Worm (Caenorhabditis elegans) whole organism, L4 larva: Measurements from ENCODE around the gene C04C11.25.
A peak's percentile ranks its signal among the peaks of the same experiment; 100 is the strongest.

Source experiments
- F37D6.2 ChIP-seq: sonication (generic microtip); optimal IDR thresholded peaks from 2 replicates; lab custom pipeline; 2016; ENCODE audit warnings: mild to moderate bottlenecking, missing genetic modification characterization, missing compliant biosample characterization
- R02D3.7 ChIP-seq: fragments of 150-350 bp; sonication (generic microtip); optimal IDR thresholded peaks from 3 replicates; lab custom pipeline; 2014; ENCODE audit warnings: missing biosample characterization, missing genetic modification characterization
- Y48G9A.11 ChIP-seq: fragments of 200-800 bp; sonication (Bioruptor generic); IDR thresholded peaks from 2 replicates; pipeline ENCODE4 v1.3.6; 2022; ENCODE audit warnings: missing genetic modification reagents, missing genetic modification characterization, missing compliant biosample characterization
- Y5F2A.4 ChIP-seq: fragments of 200-800 bp; sonication (Bioruptor generic); optimal IDR thresholded peaks from 2 replicates; lab custom pipeline; 2018; ENCODE audit warnings: mild to moderate bottlenecking, missing genetic modification characterization, missing compliant biosample characterization
- ZK546.5 ChIP-seq, 2 experiments: sonication (generic microtip); optimal IDR thresholded peaks; 2 replicates each; lab custom pipeline; 2017; ENCODE audit warnings: missing biosample characterization in 2 of 2, missing genetic modification characterization in 2 of 2
- ama-1 ChIP-seq: fragments of 150-350 bp; optimal IDR thresholded peaks from 2 replicates; lab custom pipeline; 2014; ENCODE audit warnings: inconsistent platforms, mixed read lengths
- attf-4 ChIP-seq: sonication (generic microtip); optimal IDR thresholded peaks from 3 replicates; lab custom pipeline; 2017; ENCODE audit warnings: missing biosample characterization, missing genetic modification characterization
- ctbp-1 ChIP-seq: fragments of 200-800 bp; sonication (Bioruptor generic); IDR thresholded peaks from 2 replicates; pipeline ENCODE4 v1.3.6; 2022; ENCODE audit warnings: missing genetic modification reagents, missing genetic modification characterization, missing compliant biosample characterization
- daf-12 ChIP-seq: fragments of 150-350 bp; optimal IDR thresholded peaks from 2 replicates; lab custom pipeline; 2014; ENCODE audit warnings: missing biosample characterization, missing genetic modification reagents, missing genetic modification characterization
- daf-16 ChIP-seq, 3 experiments: sonication (generic microtip); optimal IDR thresholded peaks; 2 replicates each; lab custom pipeline; 2016 to 2017; ENCODE audit warnings: missing genetic modification characterization in 3 of 3, missing genetic modification reagents in 3 of 3, mild to moderate bottlenecking in 2 of 3, missing compliant biosample characterization in 2 of 3, missing biosample characterization in 1 of 3, moderate library complexity in 1 of 3
- dpl-1 ChIP-seq: fragments of 150-350 bp; optimal IDR thresholded peaks from 2 replicates; lab custom pipeline; 2014; ENCODE audit warnings: missing biosample characterization, missing genetic modification reagents, missing genetic modification characterization
- duxl-1 ChIP-seq: sonication (generic microtip); optimal IDR thresholded peaks from 2 replicates; lab custom pipeline; 2016; ENCODE audit warnings: mild to moderate bottlenecking, missing genetic modification characterization, moderate library complexity, missing compliant biosample characterization; ENCODE audit not compliant: poor library complexity
- dve-1 ChIP-seq: sonication (generic microtip); optimal IDR thresholded peaks from 2 replicates; lab custom pipeline; 2017; ENCODE audit warnings: antibody characterized with exemption, mild to moderate bottlenecking, missing genetic modification characterization, missing compliant biosample characterization; ENCODE audit not compliant: insufficient read depth
- fos-1 ChIP-seq: fragments of 150-350 bp; optimal IDR thresholded peaks from 2 replicates; lab custom pipeline; 2014; ENCODE audit warnings: missing biosample characterization, missing genetic modification characterization
- hif-1 ChIP-seq, 2 experiments: sonication (generic microtip); optimal IDR thresholded peaks; 2 replicates each; lab custom pipeline; 2016 to 2017; ENCODE audit warnings: missing compliant biosample characterization in 2 of 2, missing genetic modification characterization in 2 of 2, missing genetic modification reagents in 2 of 2, missing genotype in 2 of 2, mild to moderate bottlenecking in 1 of 2
- lin-1 ChIP-seq: fragments of 200-800 bp; sonication (Bioruptor generic); IDR thresholded peaks from 2 replicates; pipeline ENCODE4 v1.3.6; 2022; ENCODE audit warnings: missing genetic modification reagents, missing genetic modification characterization, missing compliant biosample characterization
- lin-13 ChIP-seq: fragments of 150-350 bp; optimal IDR thresholded peaks from 2 replicates; lab custom pipeline; 2014; ENCODE audit warnings: missing biosample characterization, missing genetic modification reagents, missing genetic modification characterization
- lsy-2 ChIP-seq, 2 experiments: fragments of 150-350 bp in 1 of 2; sonication (generic microtip) in 1 of 2; optimal IDR thresholded peaks; 2 replicates each; lab custom pipeline; 2014 to 2017; ENCODE audit warnings: missing biosample characterization in 2 of 2, missing genetic modification characterization in 2 of 2
- madf-5 ChIP-seq, 2 experiments: fragments of 200-800 bp; sonication (Bioruptor generic); IDR thresholded peaks; 2 replicates each; pipeline ENCODE4 v1.3.6; 2022; ENCODE audit warnings: missing compliant biosample characterization in 2 of 2, missing genetic modification characterization in 2 of 2
- mdl-1 ChIP-seq, 2 experiments: fragments of 150-350 bp in 1 of 2; sonication (generic microtip) in 1 of 2; optimal IDR thresholded peaks; 2 replicates each; lab custom pipeline; 2014 to 2017; ENCODE audit warnings: missing biosample characterization in 2 of 2, missing genetic modification characterization in 2 of 2
- mdt-29 ChIP-seq: fragments of 200-800 bp; sonication (Bioruptor generic); IDR thresholded peaks from 2 replicates; pipeline ENCODE4 v1.3.6; 2022; ENCODE audit warnings: missing genetic modification reagents, missing genetic modification characterization, missing compliant biosample characterization
- mep-1 ChIP-seq: fragments of 150-350 bp; sonication (generic microtip); optimal IDR thresholded peaks from 3 replicates; lab custom pipeline; 2014; ENCODE audit warnings: missing biosample characterization, missing genetic modification characterization
- nhr-11 ChIP-seq: fragments of 150-350 bp; optimal IDR thresholded peaks from 2 replicates; lab custom pipeline; 2014; ENCODE audit warnings: missing biosample characterization, missing genetic modification characterization
- nhr-111 ChIP-seq: fragments of 200-800 bp; sonication (Bioruptor generic); optimal IDR thresholded peaks from 2 replicates; lab custom pipeline; 2018; ENCODE audit warnings: mild to moderate bottlenecking, missing genetic modification characterization, missing compliant biosample characterization
- nhr-25 ChIP-seq: sonication (generic microtip); optimal IDR thresholded peaks from 2 replicates; lab custom pipeline; 2017; ENCODE audit warnings: missing genetic modification characterization, mild to moderate bottlenecking, missing compliant biosample characterization, antibody characterized with exemption, moderate library complexity, borderline replicate concordance; ENCODE audit not compliant: insufficient read depth
- nhr-28 ChIP-seq: fragments of 150-350 bp; optimal IDR thresholded peaks from 2 replicates; lab custom pipeline; 2014; ENCODE audit warnings: missing biosample characterization, missing genetic modification characterization
- nhr-42 ChIP-seq: fragments of 200-800 bp; sonication (Bioruptor generic); IDR thresholded peaks from 2 replicates; pipeline ENCODE4 v1.3.6; 2022; ENCODE audit warnings: missing genetic modification characterization, missing compliant biosample characterization
- nhr-48 ChIP-seq: sonication (generic microtip); optimal IDR thresholded peaks from 2 replicates; lab custom pipeline; 2016; ENCODE audit warnings: mild to moderate bottlenecking, missing genetic modification characterization, missing compliant biosample characterization
- nhr-76 ChIP-seq: fragments of 150-350 bp; optimal IDR thresholded peaks from 2 replicates; lab custom pipeline; 2014; ENCODE audit warnings: missing biosample characterization, missing genetic modification characterization
- pha-4 ChIP-seq, 2 experiments: fragments of 150-350 bp in 1 of 2; fragments of 200-800 bp in 1 of 2; sonication (Bioruptor generic) in 1 of 2; IDR thresholded peaks in 1 of 2; optimal IDR thresholded peaks in 1 of 2; 2 replicates each; pipeline versions ENCODE4 v1.3.6 to Lab custom; 2014 to 2022; ENCODE audit warnings: missing genetic modification characterization in 2 of 2, missing genetic modification reagents in 2 of 2, missing biosample characterization in 1 of 2, missing compliant biosample characterization in 1 of 2
- php-3 ChIP-seq: fragments of 200-800 bp; sonication (Bioruptor generic); IDR thresholded peaks from 2 replicates; pipeline ENCODE4 v1.3.6; 2022; ENCODE audit warnings: missing genetic modification reagents, missing genetic modification characterization, missing compliant biosample characterization
- pqm-1 ChIP-seq: sonication (generic microtip); optimal IDR thresholded peaks from 2 replicates; lab custom pipeline; 2017; ENCODE audit warnings: missing biosample characterization, missing genetic modification characterization
- rbr-2 ChIP-seq: sonication (generic microtip); optimal IDR thresholded peaks from 2 replicates; lab custom pipeline; 2016; ENCODE audit warnings: missing genotype, missing genetic modification characterization, missing compliant biosample characterization
- sdz-12 ChIP-seq: fragments of 200-800 bp; sonication (Bioruptor generic); optimal IDR thresholded peaks from 2 replicates; lab custom pipeline; 2018; ENCODE audit warnings: mild to moderate bottlenecking, missing genetic modification characterization, missing compliant biosample characterization
- spr-1 ChIP-seq: sonication (generic microtip); optimal IDR thresholded peaks from 2 replicates; lab custom pipeline; 2016; ENCODE audit warnings: mild to moderate bottlenecking, missing genetic modification characterization, missing compliant biosample characterization
- tag-97 ChIP-seq: fragments of 200-800 bp; sonication (Bioruptor generic); IDR thresholded peaks from 2 replicates; pipeline ENCODE4 v1.3.6; 2022; ENCODE audit warnings: missing genetic modification characterization, missing compliant biosample characterization
- tra-1 ChIP-seq: fragments of 200-800 bp; sonication (Bioruptor generic); IDR thresholded peaks from 2 replicates; pipeline ENCODE4 v1.3.6; 2022; ENCODE audit warnings: missing genetic modification reagents, missing genetic modification characterization, missing compliant biosample characterization
- unc-62 ChIP-seq, 3 experiments: fragments of 150-350 bp in 1 of 3; sonication (generic microtip); optimal IDR thresholded peaks in 2 of 3; peaks in 1 of 3; 1 replicate in 1 of 3; 2 replicates in 2 of 3; lab custom pipeline; 2014 to 2017; ENCODE audit warnings: missing biosample characterization in 3 of 3, missing genetic modification characterization in 3 of 3, missing genetic modification reagents in 3 of 3, missing genotype in 1 of 3
- vab-7 ChIP-seq: fragments of 200-800 bp; sonication (Bioruptor generic); IDR thresholded peaks from 2 replicates; pipeline ENCODE4 v1.3.6; 2022; ENCODE audit warnings: missing genetic modification reagents, missing genetic modification characterization, missing compliant biosample characterization
- zfp-3 ChIP-seq: fragments of 200-800 bp; sonication (Bioruptor generic); conservative IDR thresholded peaks from 2 replicates; pipeline ENCODE4 v1.3.6; 2022; ENCODE audit warnings: missing genetic modification reagents, missing genetic modification characterization, missing compliant biosample characterization
- ztf-7 ChIP-seq: fragments of 150-350 bp; optimal IDR thresholded peaks from 2 replicates; lab custom pipeline; 2014; ENCODE audit warnings: missing biosample characterization, missing genetic modification characterization

C04C11.25 gene

ce11 chrX:13995803-13996388, 19.4 kb downstream of the C04C11.25 start, which contains the start of the genes C31E10.5 and C31E10.6 (continued):
- TF ChIP-seq ztf-7 (tag; lab: Kevin White, UChicago) (no peak), ama-1 (lab: Kevin White, UChicago) (no peak), zfp-3 (GFP tag; lab: Robert Waterston, UW) (no peak), nhr-28 (peak; percentile 5), nhr-11 (tag; lab: Kevin White, UChicago) (no peak), daf-12 (tag; lab: Kevin White, UChicago) (no peak), nhr-25 (tag; lab: Kevin White, UChicago) (no peak), nhr-111 (GFP tag; lab: Kevin White, UChicago) (no peak), tra-1 (GFP tag; lab: Robert Waterston, UW) (no peak), dpl-1 (GFP tag; lab: Kevin White, UChicago) (peak; percentile 34), nhr-42 (no peak), pha-4 (GFP tag; IDR thresholded peaks at IDR 0.05; lab: Robert Waterston, UW) (no peak), pha-4 (tag; optimal IDR thresholded peaks at IDR 0.05; lab: Kevin White, UChicago) (peak; percentile 16), R02D3.7 (no peak), F37D6.2 (tag; lab: Kevin White, UChicago) (peak; percentile 11), lin-1 (no peak), pqm-1 (tag; lab: Kevin White, UChicago) (no peak), spr-1 (tag; lab: Kevin White, UChicago) (no peak), vab-7 (GFP tag; lab: Robert Waterston, UW) (no peak), duxl-1 (peak; percentile 30), Y5F2A.4 (no peak), daf-16 (GFP tag; optimal IDR thresholded peaks at IDR 0.05; lab: Kevin White, UChicago) (no peak), daf-16 (tag; optimal IDR thresholded peaks at IDR 0.05; lab: Kevin White, UChicago) (no peak), Y48G9A.11 (GFP tag; lab: Robert Waterston, UW) (no peak), ctbp-1 (no peak), fos-1 (tag; lab: Kevin White, UChicago) (no peak), sdz-12 (GFP tag; lab: Kevin White, UChicago) (no peak), madf-5 (GFP tag; IDR thresholded peaks at IDR 0.05; lab: Robert Waterston, UW) (no peak), mdt-29 (GFP tag; lab: Robert Waterston, UW) (no peak), attf-4 (tag; lab: Kevin White, UChicago) (no peak), php-3 (no peak), hif-1 (tag; optimal IDR thresholded peaks at IDR 0.05; lab: Kevin White, UChicago) (no peak), lsy-2 (tag; optimal IDR thresholded peaks at IDR 0.05; lab: Kevin White, UChicago) (no peak), mdl-1 (tag; optimal IDR thresholded peaks at IDR 0.05; lab: Kevin White, UChicago) (peak in 1 of 2 experiments; percentile 10), nhr-48 (tag; lab: Kevin White, UChicago) (no peak), mep-1 (tag; lab: Kevin White, UChicago) (peak; percentile 64), rbr-2 (peak; percentile 13), unc-62 (GFP tag; optimal IDR thresholded peaks at IDR 0.05 in 1 of 2; lab: Kevin White, UChicago) (no peak), unc-62 (tag; optimal IDR thresholded peaks at IDR 0.05; lab: Kevin White, UChicago) (no peak), ZK546.5 (tag; optimal IDR thresholded peaks at IDR 0.05; lab: Kevin White, UChicago) (no peak), lin-13 (GFP tag; lab: Kevin White, UChicago) (no peak), dve-1 (peak; percentile 39), tag-97 (GFP tag; lab: Robert Waterston, UW) (no peak), nhr-76 (tag; lab: Kevin White, UChicago) (no peak)
- TF ChIP-seq, all 104 proteins: peak for 12
